Worm (Caenorhabditis elegans): ENCODE results near the gene T04F3.3.

- TF ChIP-seq skn-1 (tag; optimal IDR thresholded peaks at IDR 0.05) (no peak), nhr-77 (tag; optimal IDR thresholded peaks at IDR 0.05) (no peak), dmd-9 (GFP tag; IDR thresholded peaks at IDR 0.05) (no peak)
Measured at ce11 chrV:11789474-11789873, 30.7 kb downstream of the T04F3.3 start, which contains the start of gene D2023.1.
